Worm (Caenorhabditis elegans): ENCODE measurements around the gene C47E8.4.
A peak's percentile ranks its signal among the peaks of the same experiment; 100 is the strongest.

Gene C47E8.4

ce11 chrV:14680014-14680413, 5.3 kb downstream of the C47E8.4 start, which contains the start of gene C47E8.3:
C47E8.3 (plus strand) TSS chrV:14680314.
- TF ChIP-seq him-1 (tag; optimal IDR thresholded peaks at IDR 0.05) (no peak), dao-5 (tag; optimal IDR thresholded peaks at IDR 0.05) (no peak), W03F9.2 (tag; optimal IDR thresholded peaks at IDR 0.05) (no peak)

ce11 chrV:14678298-14678697, 7.0 kb downstream of the C47E8.4 start:
- TF ChIP-seq dao-5 (tag; optimal IDR thresholded peaks at IDR 0.05) (no peak), W03F9.2 (tag; optimal IDR thresholded peaks at IDR 0.05) (no peak), him-1 (tag; optimal IDR thresholded peaks at IDR 0.05) (no peak)

DNA sequence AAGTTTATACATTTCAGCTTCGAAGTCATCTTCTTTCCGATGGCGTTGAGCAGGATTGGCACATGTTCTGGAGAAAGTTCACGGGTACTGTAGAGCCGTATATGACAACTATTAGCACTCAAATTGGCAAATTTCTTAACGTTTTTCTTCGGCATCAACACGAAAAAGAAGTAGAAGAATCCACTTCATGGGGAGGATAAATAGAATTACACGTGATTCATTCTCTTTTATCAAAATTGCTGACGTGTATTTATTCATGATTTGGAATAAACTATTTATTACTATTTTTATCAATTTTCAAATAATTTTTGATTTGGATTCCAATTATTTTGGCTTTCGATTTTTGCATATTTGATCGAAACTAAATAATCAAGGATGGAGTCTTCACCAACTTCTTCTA, 19.6 kb downstream of the C47E8.4 start, which contains the start of gene C47E8.1:
Gene C47E8.1 (plus strand): TSS at position 301 of the 400 bp plus-strand sequence.
- TF ChIP-seq W03F9.2 (tag; optimal IDR thresholded peaks at IDR 0.05) (no peak), dao-5 (tag; optimal IDR thresholded peaks at IDR 0.05) (no peak), him-1 (tag; optimal IDR thresholded peaks at IDR 0.05) (no peak)

- TF ChIP-seq him-1 (tag; optimal IDR thresholded peaks at IDR 0.05) (no peak), W03F9.2 (tag; optimal IDR thresholded peaks at IDR 0.05) (no peak), dao-5 (tag; optimal IDR thresholded peaks at IDR 0.05) (no peak)
Measured at ce11 chrV:14663006-14663405, 22.3 kb downstream of the C47E8.4 start, which contains the start of gene C47E8.9. C47E8.9 (plus strand) TSS chrV:14663306.

DNA sequence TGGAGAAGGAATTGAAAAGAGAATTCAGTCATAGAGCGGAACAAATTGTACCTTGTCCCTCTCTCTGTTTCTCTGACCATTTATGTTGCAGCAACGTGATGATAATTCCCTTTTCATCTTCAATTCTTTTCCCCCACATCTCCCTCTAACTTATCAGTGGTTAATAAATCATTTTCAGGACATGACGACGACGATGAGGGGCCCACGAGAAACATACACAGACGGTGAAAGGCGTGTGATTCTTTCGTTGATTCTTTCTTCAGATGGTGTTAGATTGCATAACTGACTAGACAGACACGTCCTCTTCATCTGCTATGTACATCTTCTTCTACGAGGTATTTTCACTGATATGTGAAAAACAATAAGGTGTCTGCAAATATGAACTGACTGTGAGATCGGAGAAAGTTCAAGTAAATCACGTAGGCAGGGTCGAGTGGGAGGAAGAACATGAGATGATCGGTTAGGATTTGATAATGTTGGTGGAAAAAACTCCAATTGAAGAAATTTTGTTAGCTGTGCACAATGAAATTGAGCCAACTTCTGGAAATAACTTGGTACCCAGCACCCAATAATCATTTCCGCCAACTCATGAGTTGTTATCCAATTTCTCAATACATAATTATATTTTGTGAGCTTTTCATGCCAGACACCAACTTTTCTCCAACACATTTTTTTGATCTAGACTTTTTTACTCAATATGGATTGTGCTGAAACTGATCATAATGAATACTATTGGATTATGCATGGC, 24.5 kb downstream of the C47E8.4 start, which contains the start of gene srh-17:
Gene srh-17 (plus strand): TSS at position 698 of the 748 bp plus-strand sequence.
- TF ChIP-seq dao-5 (tag; optimal IDR thresholded peaks at IDR 0.05) (no peak), him-1 (tag; optimal IDR thresholded peaks at IDR 0.05) (no peak), W03F9.2 (tag; optimal IDR thresholded peaks at IDR 0.05) (no peak)

DNA sequence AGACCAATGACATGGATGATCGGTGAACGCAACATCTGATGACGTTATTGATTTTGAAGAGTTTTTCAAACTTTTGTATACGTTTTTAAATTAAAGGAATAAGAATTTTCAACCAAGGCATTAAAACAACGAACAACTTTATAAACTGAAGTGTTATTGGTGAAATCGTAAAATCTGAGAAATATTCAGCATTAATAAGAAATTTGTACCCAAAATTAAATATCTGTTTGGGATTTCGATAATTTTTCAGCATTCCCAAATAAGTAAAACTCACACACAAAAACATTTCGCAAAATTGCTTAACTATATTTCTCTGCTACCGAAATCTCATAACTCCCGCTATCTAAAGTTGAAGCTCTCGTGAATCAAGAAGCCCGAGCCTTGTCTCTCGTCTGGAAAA, 25.7 kb downstream of the C47E8.4 start:
- TF ChIP-seq dao-5 (tag; optimal IDR thresholded peaks at IDR 0.05) (no peak), him-1 (tag; optimal IDR thresholded peaks at IDR 0.05) (no peak), W03F9.2 (tag; optimal IDR thresholded peaks at IDR 0.05) (no peak)

DNA sequence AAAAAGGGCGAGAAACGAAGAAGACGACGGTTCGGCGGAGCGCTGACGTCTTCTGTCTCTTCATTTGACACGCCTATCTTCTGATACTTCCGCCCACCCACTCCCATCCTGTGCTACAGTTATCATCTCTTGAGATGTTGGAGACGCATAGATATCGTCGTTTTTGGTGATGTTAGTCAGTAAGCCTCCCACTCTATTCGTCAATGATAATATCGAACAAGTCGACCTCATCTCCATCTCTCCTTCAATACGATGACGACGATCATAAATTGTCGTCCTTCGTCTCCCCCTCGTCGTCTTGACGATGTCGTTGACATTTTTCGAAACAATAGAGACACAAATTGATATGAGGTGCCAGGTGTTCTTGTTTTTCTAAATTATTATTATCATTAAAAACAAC, 27.2 kb downstream of the C47E8.4 start, which contains the start of gene slc-25A29:
Gene slc-25A29 (minus strand): TSS at position 45 of the 400 bp plus-strand sequence.
- TF ChIP-seq W03F9.2 (tag; optimal IDR thresholded peaks at IDR 0.05) (no peak), dao-5 (tag; optimal IDR thresholded peaks at IDR 0.05) (no peak)

DNA sequence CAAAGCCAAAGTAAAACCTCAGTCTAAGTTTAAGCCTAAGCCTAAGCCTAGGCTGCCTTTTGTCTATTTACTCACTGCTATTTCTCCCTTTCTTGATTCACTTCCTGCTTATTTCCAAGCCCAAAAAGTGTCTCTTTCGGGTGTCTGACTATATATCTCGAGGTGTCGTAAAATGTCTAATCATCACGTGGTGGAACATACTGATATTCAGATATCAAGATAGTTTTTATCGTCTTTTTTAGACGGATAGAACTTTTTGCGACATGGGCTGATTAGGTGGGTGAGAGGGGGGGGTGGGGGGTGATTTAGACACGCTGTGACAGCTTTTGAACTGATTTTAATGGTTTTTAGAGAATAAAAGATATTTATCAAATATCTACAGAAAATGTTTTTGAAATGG, 28.3 kb downstream of the C47E8.4 start:
- no peak for TF ChIP-seq W03F9.2 (tag; optimal IDR thresholded peaks at IDR 0.05)
- TF ChIP-seq him-1 (tag; optimal IDR thresholded peaks at IDR 0.05) = no peak
- no peak for TF ChIP-seq dao-5 (tag; optimal IDR thresholded peaks at IDR 0.05)

DNA sequence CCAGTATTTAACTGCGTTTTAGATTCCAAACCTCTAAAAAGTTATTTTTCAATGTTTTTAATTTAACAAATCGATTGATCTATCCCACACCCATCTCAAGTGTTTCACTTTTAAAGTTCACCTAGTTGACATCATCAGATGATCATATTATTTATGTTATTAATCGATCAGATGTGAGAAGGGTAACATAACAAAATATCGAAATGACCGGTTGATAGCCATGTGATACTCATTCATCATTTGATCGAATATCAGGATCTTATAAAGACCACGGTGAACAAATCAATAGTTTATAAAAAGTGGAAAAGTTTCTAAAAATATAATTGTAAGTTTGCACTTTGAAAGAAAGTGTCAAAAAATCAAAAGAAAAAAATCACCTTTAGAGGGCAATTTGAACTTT, 29.6 kb downstream of the C47E8.4 start:
- TF ChIP-seq him-1 (tag; optimal IDR thresholded peaks at IDR 0.05) (no peak), dao-5 (tag; optimal IDR thresholded peaks at IDR 0.05) (no peak), W03F9.2 (tag; optimal IDR thresholded peaks at IDR 0.05) (no peak)

DNA sequence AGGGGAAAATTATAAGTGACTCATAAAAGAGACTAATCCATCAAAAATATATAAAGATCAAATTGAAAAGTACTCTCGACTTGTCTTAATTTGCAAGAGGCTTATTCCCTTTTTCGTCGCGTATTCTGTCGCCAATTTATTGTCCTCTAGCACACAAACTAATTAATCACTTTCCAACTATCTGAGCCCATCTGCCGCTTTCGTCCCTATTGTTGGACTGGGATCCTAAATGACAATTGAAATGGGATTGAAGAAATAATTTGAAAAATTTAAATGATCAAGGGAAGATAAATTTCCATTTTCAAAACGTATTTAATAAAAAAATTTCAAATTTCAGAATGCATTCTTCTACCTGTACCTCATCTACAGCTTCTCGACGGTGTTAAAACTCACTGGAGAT, 34.7 kb downstream of the C47E8.4 start:
- no peak for TF ChIP-seq W03F9.2 (tag; optimal IDR thresholded peaks at IDR 0.05)
- no peak for TF ChIP-seq him-1 (tag; optimal IDR thresholded peaks at IDR 0.05)
- TF ChIP-seq dao-5 (tag; optimal IDR thresholded peaks at IDR 0.05) = no peak

DNA sequence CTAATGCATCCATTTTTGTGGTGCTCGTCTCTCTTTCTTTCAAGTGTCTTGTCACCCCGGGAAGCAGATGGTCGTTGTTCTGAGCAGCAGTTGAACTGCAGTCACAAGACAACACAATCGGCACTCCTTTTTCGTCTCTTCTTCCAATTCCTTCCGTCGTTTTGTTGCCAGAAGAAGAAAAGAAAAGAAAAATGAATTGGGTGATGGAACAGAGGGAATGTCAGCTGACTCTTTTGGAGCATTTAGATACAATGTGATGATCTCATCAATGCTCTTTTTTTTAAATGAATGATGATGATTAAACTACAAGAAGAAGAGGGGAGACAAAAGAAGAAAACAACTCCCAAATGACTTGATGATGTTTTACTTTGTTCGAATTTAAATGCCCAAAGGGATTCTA, 35.4 kb downstream of the C47E8.4 start:
- no peak for TF ChIP-seq W03F9.2 (tag; optimal IDR thresholded peaks at IDR 0.05)
- peak; percentile 9 for TF ChIP-seq him-1 (tag; optimal IDR thresholded peaks at IDR 0.05)
- no peak for TF ChIP-seq dao-5 (tag; optimal IDR thresholded peaks at IDR 0.05)

- TF ChIP-seq him-1 (tag; optimal IDR thresholded peaks at IDR 0.05) = no peak
- no peak for TF ChIP-seq W03F9.2 (tag; optimal IDR thresholded peaks at IDR 0.05)
- no peak for TF ChIP-seq dao-5 (tag; optimal IDR thresholded peaks at IDR 0.05)
Measured at ce11 chrV:14648825-14649224, 36.5 kb downstream of the C47E8.4 start.

ce11 chrV:14645817-14646789, 39.2 kb downstream of the C47E8.4 start, which contains the start of the genes rfc-1 and pmp-3:
rfc-1 (minus strand) TSS chrV:14645979.
pmp-3 (plus strand) TSS chrV:14646739.
- TF ChIP-seq him-1 (tag; optimal IDR thresholded peaks at IDR 0.05) (no peak), dao-5 (tag; optimal IDR thresholded peaks at IDR 0.05) (no peak), W03F9.2 (tag; optimal IDR thresholded peaks at IDR 0.05) (peak; percentile 62)

All from whole organism, L4/young adult.